Fruit fly (Drosophila melanogaster) Kc167 (cell line): ENCODE data around the gene Polr2A.

ENCODE experiments used
- Myc ChIP-seq: fragments of >200 bp; optimal IDR thresholded peaks from 2 replicates; lab custom pipeline; 2017; ENCODE audit warnings: missing external identifiers
- Sin3A ChIP-seq: fragments of >200 bp; optimal IDR thresholded peaks from 2 replicates; lab custom pipeline; 2018; ENCODE audit warnings: missing external identifiers
- h ChIP-seq: fragments of >200 bp; optimal IDR thresholded peaks from 3 replicates; lab custom pipeline; 2018; ENCODE audit warnings: missing external identifiers
- insv ChIP-seq: fragments of >200 bp; optimal IDR thresholded peaks from 3 replicates; lab custom pipeline; 2018; ENCODE audit warnings: missing external identifiers
- psq ChIP-seq: fragments of >200 bp; optimal IDR thresholded peaks from 2 replicates; lab custom pipeline; 2017; ENCODE audit warnings: missing external identifiers
- ttk ChIP-seq: sonication (Bioruptor generic); optimal IDR thresholded peaks from 2 replicates; lab custom pipeline; 2017; ENCODE audit warnings: missing external identifiers

DNA sequence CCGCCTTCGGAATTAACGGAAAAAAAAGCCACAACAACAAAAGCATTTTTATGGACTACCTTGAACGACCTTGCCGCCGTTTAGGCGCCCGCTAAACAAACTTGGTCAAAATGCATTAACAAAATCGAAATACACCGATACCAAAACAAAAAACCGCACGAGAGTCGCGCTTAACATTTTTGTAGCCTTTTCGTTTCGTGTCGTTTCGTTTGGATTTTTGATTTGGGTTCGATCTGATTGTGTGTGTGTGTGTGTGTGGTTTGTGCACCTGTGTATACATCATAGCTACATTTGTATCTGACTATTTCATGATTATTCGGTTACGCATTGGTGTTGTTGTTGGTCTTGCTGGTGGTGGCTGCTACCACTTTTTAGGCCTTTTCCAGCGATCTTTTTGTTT is 54.6 kb downstream of the Polr2A start:
- TF ChIP-seq Myc (lab: Kevin White, UChicago) (no peak), h (lab: Kevin White, UChicago) (no peak), psq (lab: Kevin White, UChicago) (no peak), ttk (no peak), insv (no peak), Sin3A (lab: Kevin White, UChicago) (no peak)
